Worm (Caenorhabditis elegans): ENCODE data around the gene W04E12.4.

DNA sequence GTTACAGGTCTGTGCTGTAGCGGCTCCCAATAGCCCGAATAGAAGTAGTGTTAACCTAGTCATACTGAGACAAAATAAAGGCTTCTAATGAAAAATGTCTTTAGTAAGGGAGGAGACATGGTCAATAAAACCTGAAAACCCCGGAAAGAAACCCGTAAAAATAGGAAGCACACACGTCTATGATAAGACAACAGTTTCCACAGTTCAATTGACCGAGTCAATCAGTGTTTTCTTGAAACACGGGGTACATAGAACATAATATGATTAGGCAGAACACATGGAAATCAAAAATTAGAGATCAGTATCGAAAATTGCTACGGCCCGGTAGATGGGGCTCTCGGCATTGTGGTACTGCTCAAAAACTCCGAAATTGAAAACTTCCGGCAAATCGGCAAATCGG is 7.7 kb downstream of the W04E12.4 start, which contains the start of gene clec-49:
- no peak for TF ChIP-seq ceh-82 (tag; optimal IDR thresholded peaks at IDR 0.05)
- no peak for TF ChIP-seq nhr-237 (tag; optimal IDR thresholded peaks at IDR 0.05)
- TF ChIP-seq hmg-11 (tag; optimal IDR thresholded peaks at IDR 0.05) = no peak
- no peak for TF ChIP-seq nhr-11 (tag; optimal IDR thresholded peaks at IDR 0.05)
- no peak for TF ChIP-seq lin-39 (tag; optimal IDR thresholded peaks at IDR 0.05)
- TF ChIP-seq nhr-23 (tag; optimal IDR thresholded peaks at IDR 0.05) = no peak
- TF ChIP-seq fkh-10 (GFP tag; optimal IDR thresholded peaks at IDR 0.05) = no peak
- TF ChIP-seq ztf-4 (tag; optimal IDR thresholded peaks at IDR 0.05) = no peak
